Worm (Caenorhabditis elegans): Measurements from ENCODE around the gene F49E8.6.

DNA sequence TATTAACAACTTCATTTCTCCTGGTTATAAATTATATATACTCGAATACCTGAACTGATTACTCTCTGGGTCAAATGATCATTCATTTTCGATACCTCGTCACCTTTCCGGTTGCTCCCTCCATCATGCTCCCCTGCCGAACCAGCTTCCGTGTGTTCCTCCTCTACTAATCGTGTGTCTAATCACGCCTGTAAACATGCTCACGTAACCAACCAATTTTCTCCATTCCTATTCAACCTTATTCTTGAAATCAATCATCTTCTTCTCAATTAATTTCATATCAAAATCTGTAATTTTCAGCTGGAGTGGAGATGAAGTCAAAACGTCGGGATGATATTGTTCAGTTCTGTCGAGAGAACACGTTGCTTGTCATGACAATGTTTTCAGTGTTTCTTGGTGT lies 51.1 kb downstream of the F49E8.6 start, which contains the start of gene glt-6:
- no peak for TF ChIP-seq unc-55 (GFP tag; optimal IDR thresholded peaks at IDR 0.05)
- TF ChIP-seq sma-9 (GFP tag; optimal IDR thresholded peaks at IDR 0.05), result no peak
- TF ChIP-seq sma-9 (tag; optimal IDR thresholded peaks at IDR 0.05), result no peak
- TF ChIP-seq nhr-21 (tag; optimal IDR thresholded peaks at IDR 0.05), result no peak
- no peak for TF ChIP-seq ama-1 (optimal IDR thresholded peaks at IDR 0.05)
- TF ChIP-seq unc-39 (tag; optimal IDR thresholded peaks at IDR 0.05), result no peak
- TF ChIP-seq nhr-237 (tag; optimal IDR thresholded peaks at IDR 0.05), result no peak
- no peak for TF ChIP-seq R02D3.7 (tag; optimal IDR thresholded peaks at IDR 0.05)
- TF ChIP-seq zag-1 (tag; optimal IDR thresholded peaks at IDR 0.05), result no peak
- no peak for TF ChIP-seq unc-62 (GFP tag; optimal IDR thresholded peaks at IDR 0.05)
- no peak for TF ChIP-seq sma-3 (GFP tag; optimal IDR thresholded peaks at IDR 0.05)
- no peak for TF ChIP-seq nhr-23 (tag; optimal IDR thresholded peaks at IDR 0.05)
- TF ChIP-seq nhr-11 (tag; optimal IDR thresholded peaks at IDR 0.05), result no peak

Data from whole organism, L2 larva.